Fruit fly (Drosophila melanogaster): Measurements from ENCODE around the gene CG8677.

DNA sequence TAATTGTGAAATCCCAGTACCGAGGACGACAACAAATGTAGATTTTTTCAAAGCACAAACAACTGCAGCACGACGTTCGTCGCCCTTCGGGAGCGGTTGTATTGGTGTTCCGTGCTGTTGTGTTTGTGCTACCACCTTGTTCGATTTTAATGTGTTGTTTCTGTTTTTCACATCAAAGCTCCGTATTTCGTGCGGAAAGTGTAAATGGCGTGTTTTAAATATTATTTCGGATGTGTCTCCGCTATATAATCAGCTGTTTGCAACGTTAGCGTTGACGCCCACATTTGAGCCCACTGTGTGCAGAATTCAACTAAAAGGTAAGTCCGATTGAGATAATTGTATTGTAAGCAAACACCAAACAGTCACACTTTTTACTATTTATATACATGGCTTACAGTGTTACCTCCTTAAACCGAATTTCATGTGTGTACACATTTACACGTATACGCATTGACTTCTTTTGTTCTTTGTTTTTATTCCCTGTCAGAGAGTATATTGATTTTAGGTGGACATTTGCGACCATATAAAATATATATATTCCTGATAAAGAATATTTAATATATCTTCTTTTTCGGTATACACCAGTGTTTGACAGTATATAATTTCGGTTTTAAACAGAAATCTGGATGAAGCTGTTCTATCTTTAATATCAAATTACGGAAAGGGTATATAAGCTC lies 42.5 kb downstream of the CG8677 start:
- no peak for TF ChIP-seq Gug (GFP tag; IDR thresholded peaks at IDR 0.05)
- TF ChIP-seq eg (GFP tag; IDR thresholded peaks at IDR 0.05), result no peak

Measured in whole organism, prepupa.